Fruit fly (Drosophila melanogaster) whole organism, embryonic: ENCODE measurements around the gene CG15880.
A peak's percentile ranks its signal among the peaks of the same experiment; 100 is the strongest.

Source experiments
- Antp ChIP-seq: fragments of 200-800 bp; sonication (Bioruptor generic); optimal IDR thresholded peaks from 3 replicates; lab custom pipeline; 2016; ENCODE audit warnings: missing biosample characterization, missing genetic modification characterization
- CG10654 ChIP-seq: fragments of 200-800 bp; sonication (Bioruptor generic); optimal IDR thresholded peaks from 2 replicates; lab custom pipeline; 2016; ENCODE audit warnings: missing biosample characterization, missing genetic modification characterization
- CG11093 ChIP-seq: fragments of 200-800 bp; sonication (Bioruptor generic); IDR thresholded peaks from 3 replicates; pipeline ENCODE4 v1.3.6; 2022; ENCODE audit warnings: missing biosample characterization, missing genetic modification characterization
- CG11398 ChIP-seq: fragments of 200-800 bp; sonication (Bioruptor generic); optimal IDR thresholded peaks from 2 replicates; lab custom pipeline; 2016; ENCODE audit warnings: missing biosample characterization, missing genetic modification characterization
- CG11696 ChIP-seq: fragments of 200-800 bp; sonication (Bioruptor generic); IDR thresholded peaks from 2 replicates; pipeline ENCODE4 v1.3.6; 2022; ENCODE audit warnings: missing biosample characterization, missing genetic modification characterization
- CG1233 ChIP-seq: fragments of 200-800 bp; sonication (Bioruptor generic); optimal IDR thresholded peaks from 4 replicates; lab custom pipeline; 2018; ENCODE audit warnings: missing biosample characterization, mild to moderate bottlenecking, missing genetic modification characterization
- CG12391 ChIP-seq: fragments of 200-800 bp; sonication (Bioruptor generic); optimal IDR thresholded peaks from 3 replicates; lab custom pipeline; 2018; ENCODE audit warnings: missing biosample characterization, mild to moderate bottlenecking, missing genetic modification characterization, moderate library complexity
- CG14014 ChIP-seq: fragments of 200-800 bp; sonication (Bioruptor generic); IDR thresholded peaks from 2 replicates; pipeline ENCODE4 v1.3.6; 2022; ENCODE audit warnings: missing biosample characterization, missing genetic modification characterization
- CG15011 ChIP-seq: fragments of 200-800 bp; sonication (Bioruptor generic); optimal IDR thresholded peaks from 3 replicates; lab custom pipeline; 2018; ENCODE audit warnings: missing biosample characterization, mild to moderate bottlenecking, missing genetic modification characterization
- CG17186 ChIP-seq: fragments of 200-800 bp; sonication (Bioruptor generic); optimal IDR thresholded peaks from 3 replicates; lab custom pipeline; 2017; ENCODE audit warnings: missing biosample characterization, missing genetic modification reagents, missing genetic modification characterization
- CG2712 ChIP-seq: fragments of 200-800 bp; optimal IDR thresholded peaks from 3 replicates; lab custom pipeline; 2019; ENCODE audit warnings: missing biosample characterization, mild to moderate bottlenecking, missing genetic modification characterization, moderate library complexity
- CG32767 ChIP-seq: fragments of 200-800 bp; sonication (Bioruptor generic); IDR thresholded peaks from 2 replicates; pipeline ENCODE4 v1.3.6; 2022; ENCODE audit warnings: missing biosample characterization, missing genetic modification characterization
- CG3726 ChIP-seq: fragments of 200-800 bp; sonication (Bioruptor generic); IDR thresholded peaks from 3 replicates; pipeline ENCODE4, ENCODE4 v1.3.6; 2022; ENCODE audit warnings: missing biosample characterization, missing genetic modification characterization
- CG3847 ChIP-seq: fragments of 200-800 bp; sonication (Bioruptor generic); IDR thresholded peaks from 2 replicates; pipeline ENCODE4 v1.3.6; 2022; ENCODE audit warnings: missing biosample characterization, missing genetic modification characterization
- CG4617 ChIP-seq: fragments of 200-800 bp; sonication (Bioruptor generic); optimal IDR thresholded peaks from 3 replicates; lab custom pipeline; 2016; ENCODE audit warnings: missing biosample characterization, missing genetic modification characterization, borderline replicate concordance
- CG6654 ChIP-seq: fragments of 200-800 bp; sonication (Bioruptor generic); optimal IDR thresholded peaks from 2 replicates; lab custom pipeline; 2017; ENCODE audit warnings: missing biosample characterization, mild to moderate bottlenecking, missing genetic modification characterization
- CG7271 ChIP-seq: fragments of 200-800 bp; sonication (Bioruptor generic); optimal IDR thresholded peaks from 2 replicates; lab custom pipeline; 2018; ENCODE audit warnings: missing biosample characterization, mild to moderate bottlenecking, missing genetic modification characterization, moderate library complexity
- CG7372 ChIP-seq: fragments of 200-800 bp; sonication (Bioruptor generic); IDR thresholded peaks from 2 replicates; pipeline ENCODE4 v1.3.6; 2022; ENCODE audit warnings: missing biosample characterization, missing genetic modification characterization
- Dbx ChIP-seq: fragments of 200-800 bp; sonication (Bioruptor generic); IDR thresholded peaks from 3 replicates; pipeline ENCODE4 v1.3.6; 2022; ENCODE audit warnings: missing biosample characterization, missing genetic modification characterization
- Elba2 ChIP-seq: fragments of 200-800 bp; sonication (Bioruptor generic); optimal IDR thresholded peaks from 3 replicates; lab custom pipeline; 2016; ENCODE audit warnings: missing biosample characterization, missing genetic modification characterization
- HLH4C ChIP-seq: fragments of 200-800 bp; sonication (Bioruptor generic); IDR thresholded peaks from 3 replicates; pipeline ENCODE4 v1.3.6; 2022; ENCODE audit warnings: missing biosample characterization, missing genetic modification characterization; ENCODE audit not compliant: partially characterized antibody
- MTF-1 ChIP-seq: fragments of 200-800 bp; sonication (Bioruptor generic); optimal IDR thresholded peaks from 2 replicates; lab custom pipeline; 2018; ENCODE audit warnings: missing biosample characterization, mild to moderate bottlenecking, missing genetic modification characterization, borderline replicate concordance
- Mad ChIP-seq: fragments of 200-800 bp; sonication (Bioruptor generic); optimal IDR thresholded peaks from 2 replicates; lab custom pipeline; 2016; ENCODE audit warnings: missing biosample characterization, missing genetic modification characterization
- NK7.1 ChIP-seq: fragments of 200-800 bp; sonication (Bioruptor generic); optimal IDR thresholded peaks from 3 replicates; lab custom pipeline; 2016; ENCODE audit warnings: missing biosample characterization, missing genetic modification characterization
- Pdp1 ChIP-seq, 2 experiments: fragments of 200-800 bp; sonication (Bioruptor generic); optimal IDR thresholded peaks; 3 replicates each; lab custom pipeline; 2016; ENCODE audit warnings: missing biosample characterization in 2 of 2, missing genetic modification characterization in 2 of 2, mild to moderate bottlenecking in 1 of 2, moderate library complexity in 1 of 2
- Ptx1 ChIP-seq: fragments of 200-800 bp; sonication (Bioruptor generic); IDR thresholded peaks from 2 replicates; pipeline ENCODE4 v1.3.6; 2022; ENCODE audit warnings: missing biosample characterization, missing genetic modification characterization
- Vsx1 ChIP-seq: fragments of 200-800 bp; sonication (Bioruptor generic); optimal IDR thresholded peaks from 2 replicates; lab custom pipeline; 2017; ENCODE audit warnings: missing biosample characterization, mild to moderate bottlenecking, missing genetic modification characterization, missing genetic modification reagents
- amos ChIP-seq: fragments of 200-800 bp; sonication (Bioruptor generic); IDR thresholded peaks from 2 replicates; pipeline ENCODE4 v1.3.6; 2022; ENCODE audit warnings: missing biosample characterization, missing genetic modification characterization; ENCODE audit not compliant: partially characterized antibody
- aop ChIP-seq: fragments of 200-800 bp; sonication (Bioruptor generic); IDR thresholded peaks from 2 replicates; pipeline ENCODE4 v1.3.6; 2022; ENCODE audit warnings: missing biosample characterization, missing genetic modification characterization
- ap ChIP-seq: fragments of 200-800 bp; sonication (Bioruptor generic); IDR thresholded peaks from 2 replicates; pipeline ENCODE4 v1.3.6; 2022; ENCODE audit warnings: missing biosample characterization, missing genetic modification characterization
- ato ChIP-seq: fragments of 200-800 bp; sonication (Bioruptor generic); IDR thresholded peaks from 2 replicates; pipeline ENCODE4 v1.3.6; 2022; ENCODE audit warnings: missing biosample characterization, missing genetic modification characterization; ENCODE audit not compliant: partially characterized antibody
- chif ChIP-seq, 2 experiments: fragments of 200-800 bp; sonication (Bioruptor generic); optimal IDR thresholded peaks; 3 replicates each; lab custom pipeline; 2016; ENCODE audit warnings: missing biosample characterization in 2 of 2, missing genetic modification characterization in 2 of 2
- crol ChIP-seq: fragments of 200-800 bp; sonication (Bioruptor generic); IDR thresholded peaks from 2 replicates; pipeline ENCODE4 v1.3.6; 2022; ENCODE audit warnings: missing biosample characterization, missing genetic modification characterization
- dan ChIP-seq: fragments of 200-800 bp; sonication (Bioruptor generic); IDR thresholded peaks from 2 replicates; pipeline ENCODE4 v1.3.6; 2022; ENCODE audit warnings: missing biosample characterization, missing genetic modification characterization
- dmrt11E ChIP-seq: fragments of 200-800 bp; sonication (Bioruptor generic); optimal IDR thresholded peaks from 3 replicates; lab custom pipeline; 2018; ENCODE audit warnings: missing biosample characterization, mild to moderate bottlenecking, missing genetic modification characterization, moderate library complexity
- klu ChIP-seq: fragments of 200-800 bp; sonication (Bioruptor generic); IDR thresholded peaks from 2 replicates; pipeline ENCODE4 v1.3.6; 2022; ENCODE audit warnings: missing biosample characterization, missing genetic modification characterization
- peb ChIP-seq: fragments of 200-800 bp; sonication (Bioruptor generic); IDR thresholded peaks from 2 replicates; pipeline ENCODE4 v1.3.6; 2022; ENCODE audit warnings: missing biosample characterization, missing genetic modification characterization
- pita ChIP-seq: fragments of 200-800 bp; sonication (Bioruptor generic); optimal IDR thresholded peaks from 2 replicates; lab custom pipeline; 2017; ENCODE audit warnings: missing biosample characterization, mild to moderate bottlenecking, missing genetic modification characterization
- ranshi ChIP-seq: fragments of 200-800 bp; sonication (Bioruptor generic); IDR thresholded peaks from 2 replicates; pipeline ENCODE4 v1.3.6; 2022; ENCODE audit warnings: missing biosample characterization, missing genetic modification characterization
- sqz ChIP-seq: fragments of 200-800 bp; sonication (Bioruptor generic); optimal IDR thresholded peaks from 3 replicates; lab custom pipeline; 2018; ENCODE audit warnings: missing biosample characterization, mild to moderate bottlenecking, missing genetic modification characterization
- ssp ChIP-seq: fragments of 200-800 bp; sonication (Bioruptor generic); IDR thresholded peaks from 2 replicates; pipeline ENCODE4 v1.3.6; 2022; ENCODE audit warnings: missing biosample characterization, missing genetic modification characterization
- tgo ChIP-seq: fragments of 200-800 bp; sonication (Bioruptor generic); IDR thresholded peaks from 3 replicates; pipeline ENCODE4 v1.3.6; 2022; ENCODE audit warnings: missing biosample characterization, missing genetic modification characterization

Gene CG15880

dm6 chr2L:841708-842107, 24.0 kb upstream of the CG15880 start (continued):
- 0 out of 2 replicates have a peak, but pooled peaks have one; percentile 53 for TF ChIP-seq peb (GFP tag; lab: Robert Waterston, UW)
- no peak for TF ChIP-seq CG11398 (GFP tag; lab: Kevin White, UChicago)
- peak; percentile 24 for TF ChIP-seq Vsx1 (GFP tag; lab: Kevin White, UChicago)
- TF ChIP-seq crol (GFP tag; lab: Robert Waterston, UW): 0 out of 2 replicates have a peak, but pooled peaks have one; percentile 11
- no peak for TF ChIP-seq pita (GFP tag; lab: Kevin White, UChicago)
- TF ChIP-seq CG10654: peak; percentile 43
- no peak for TF ChIP-seq sqz (GFP tag; lab: Kevin White, UChicago)
- peak; percentile 80 for TF ChIP-seq Ptx1 (GFP tag; lab: Robert Waterston, UW)
- TF ChIP-seq CG11696: peak; percentile 68
- TF ChIP-seq CG7271: no peak
- peak; percentile 68 for TF ChIP-seq CG2712 (tag; lab: Kevin White, UChicago)
- peak; percentile 57 for TF ChIP-seq CG1233 (GFP tag; lab: Kevin White, UChicago)
- TF ChIP-seq dmrt11E (tag; lab: Kevin White, UChicago): peak; percentile 45
- peak; percentile 39 for TF ChIP-seq CG6654
- no peak for TF ChIP-seq MTF-1 (GFP tag; lab: Kevin White, UChicago)
- no peak for TF ChIP-seq CG17186 (GFP tag; lab: Kevin White, UChicago)
- TF ChIP-seq Elba2: no peak
- no peak for TF ChIP-seq amos (GFP tag; lab: Robert Waterston, UW)
- TF ChIP-seq HLH4C: no peak
- TF ChIP-seq CG12391: peak; percentile 70
- TF ChIP-seq CG11093: 0 out of 3 replicates have a peak, but pooled peaks have one; percentile 43
- TF ChIP-seq CG15011: peak; percentile 43
- TF ChIP-seq CG3847 (GFP tag; lab: Robert Waterston, UW): peak; percentile 79
- TF ChIP-seq tgo (GFP tag; lab: Robert Waterston, UW): peak; percentile 81
- TF ChIP-seq CG7372 (GFP tag; lab: Robert Waterston, UW): peak; percentile 63
- peak; percentile 45; the same call in 1 of the 2 replicates for TF ChIP-seq CG32767 (GFP tag; lab: Robert Waterston, UW)
- TF ChIP-seq aop: no peak
- peak; percentile 93 for TF ChIP-seq Dbx (GFP tag; lab: Robert Waterston, UW)
- TF ChIP-seq Mad (GFP tag; lab: Kevin White, UChicago): peak; percentile 50
- TF ChIP-seq CG3726 (GFP tag; lab: Robert Waterston, UW): no peak
- no peak for TF ChIP-seq CG4617 (GFP tag; lab: Kevin White, UChicago)
- no peak for TF ChIP-seq Antp (GFP tag; lab: Kevin White, UChicago)
- TF ChIP-seq dan (GFP tag; lab: Robert Waterston, UW): no peak
- TF ChIP-seq CG14014 (GFP tag; lab: Robert Waterston, UW): peak; percentile 88
- TF ChIP-seq klu (GFP tag; lab: Robert Waterston, UW): peak; percentile 77
- TF ChIP-seq chif (GFP tag; optimal IDR thresholded peaks at IDR 0.05; lab: Kevin White, UChicago): peak; percentile 57 to 83
- TF ChIP-seq Pdp1 (GFP tag; optimal IDR thresholded peaks at IDR 0.05; lab: Kevin White, UChicago): peak; percentile 39 to 40
- peak; percentile 26 for TF ChIP-seq NK7.1 (GFP tag; lab: Kevin White, UChicago)
- no peak for TF ChIP-seq ato (GFP tag; lab: Robert Waterston, UW)
- peak; percentile 82 for TF ChIP-seq ranshi (GFP tag; lab: Robert Waterston, UW)
- TF ChIP-seq ssp: peak; percentile 69
- TF ChIP-seq ap: peak; percentile 51; the same call in 1 of the 2 replicates
